Worm (Caenorhabditis elegans): Measurements from ENCODE around the gene asp-13.

Gene asp-13

ce11 chrV:8682719-8683118 lies 39.7 kb upstream of the asp-13 start, which contains the start of gene cln-3.3:
Gene cln-3.3 (plus strand): TSS chrV:8683052.
- TF ChIP-seq pqm-1 (tag; optimal IDR thresholded peaks at IDR 0.05) (peak; percentile 45), nhr-76 (tag; optimal IDR thresholded peaks at IDR 0.05) (no peak), snpc-4 (tag; optimal IDR thresholded peaks at IDR 0.05) (no peak), aly-2 (tag; optimal IDR thresholded peaks at IDR 0.05) (no peak), skn-1 (tag; optimal IDR thresholded peaks at IDR 0.05) (no peak), ceh-9 (tag; optimal IDR thresholded peaks at IDR 0.05) (no peak), egl-5 (tag; optimal IDR thresholded peaks at IDR 0.05) (no peak), unc-39 (tag; optimal IDR thresholded peaks at IDR 0.05) (no peak), fkh-10 (GFP tag; optimal IDR thresholded peaks at IDR 0.05) (no peak), unc-62 (GFP tag; optimal IDR thresholded peaks at IDR 0.05) (no peak), nfya-1 (tag; optimal IDR thresholded peaks at IDR 0.05; ENCODE audit: insufficient read depth) (no peak), R02D3.7 (tag; optimal IDR thresholded peaks at IDR 0.05) (no peak), nhr-12 (tag; optimal IDR thresholded peaks at IDR 0.05) (no peak), ama-1 (optimal IDR thresholded peaks at IDR 0.05) (no peak), tbx-2 (tag; optimal IDR thresholded peaks at IDR 0.05) (no peak), elt-2 (tag; optimal IDR thresholded peaks at IDR 0.05) (peak; percentile 70)

- no peak for TF ChIP-seq nhr-67 (tag; optimal IDR thresholded peaks at IDR 0.05)
- no peak for TF ChIP-seq snpc-4 (tag; optimal IDR thresholded peaks at IDR 0.05)
- TF ChIP-seq nhr-43 (tag; optimal IDR thresholded peaks at IDR 0.05; ENCODE audit: poor library complexity, severe bottlenecking): no peak
- no peak for TF ChIP-seq zag-1 (tag; optimal IDR thresholded peaks at IDR 0.05)
- TF ChIP-seq nhr-11 (tag; optimal IDR thresholded peaks at IDR 0.05): no peak
- TF ChIP-seq ceh-28 (tag; optimal IDR thresholded peaks at IDR 0.05): no peak
These were observed 38.1 kb upstream of the asp-13 start, which contains the start of gene ZC190.2 for ce11 chrV:8681050-8681449. Gene ZC190.2 (plus strand): TSS chrV:8681350.

- TF ChIP-seq fkh-10 (GFP tag; optimal IDR thresholded peaks at IDR 0.05): no peak
- no peak for TF ChIP-seq egl-27 (tag; optimal IDR thresholded peaks at IDR 0.05)
These were observed 34.2 kb upstream of the asp-13 start, which contains the start of gene ZC190.6 for ce11 chrV:8677193-8677592. Gene ZC190.6 (minus strand): TSS chrV:8677293.

DNA sequence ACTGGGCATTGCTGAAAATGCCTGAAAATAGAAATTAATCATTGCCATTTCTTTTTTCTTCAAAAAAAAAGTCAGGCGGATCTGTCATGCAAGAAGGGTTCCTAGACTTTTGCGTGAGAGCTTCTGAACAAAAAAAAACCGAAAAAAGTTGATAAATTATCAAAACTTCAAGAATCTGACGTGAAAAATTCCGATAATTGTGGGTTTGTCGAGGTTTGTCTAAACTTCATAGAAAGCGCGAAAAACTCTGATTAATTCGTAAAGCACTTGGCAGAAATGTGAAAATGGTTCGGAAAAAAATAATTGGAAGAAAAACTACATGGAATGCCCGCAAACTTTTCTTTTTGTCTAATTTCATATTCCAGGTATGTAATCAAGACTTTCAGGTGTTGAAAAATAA lies 30.5 kb upstream of the asp-13 start, which contains the start of gene ZC190.5:
Gene ZC190.5 (minus strand): TSS at position 101 of the 400 bp plus-strand sequence.
- TF ChIP-seq nhr-43 (tag; optimal IDR thresholded peaks at IDR 0.05; ENCODE audit: poor library complexity, severe bottlenecking): no peak
- no peak for TF ChIP-seq ama-1 (optimal IDR thresholded peaks at IDR 0.05)
- no peak for TF ChIP-seq lin-15B (tag; optimal IDR thresholded peaks at IDR 0.05)
- TF ChIP-seq daf-12 (tag; optimal IDR thresholded peaks at IDR 0.05): no peak
- TF ChIP-seq pha-4 (tag; optimal IDR thresholded peaks at IDR 0.05): no peak
- no peak for TF ChIP-seq nhr-237 (tag; optimal IDR thresholded peaks at IDR 0.05)

- peak; percentile 87 for TF ChIP-seq aly-2 (tag; optimal IDR thresholded peaks at IDR 0.05)
- TF ChIP-seq nhr-25 (tag; optimal IDR thresholded peaks at IDR 0.05): no peak
- peak; percentile 5 for TF ChIP-seq R02D3.7 (tag; optimal IDR thresholded peaks at IDR 0.05)
- peak; percentile 29 for TF ChIP-seq nhr-76 (tag; optimal IDR thresholded peaks at IDR 0.05)
- TF ChIP-seq nhr-77 (tag; optimal IDR thresholded peaks at IDR 0.05): peak; percentile 70
These were observed 28.7 kb upstream of the asp-13 start for ce11 chrV:8671568-8672123.

ce11 chrV:8670759-8671158 lies 27.8 kb upstream of the asp-13 start:
- no peak for TF ChIP-seq ceh-16 (tag; optimal IDR thresholded peaks at IDR 0.05)
- no peak for TF ChIP-seq lin-15B (tag; optimal IDR thresholded peaks at IDR 0.05)
- TF ChIP-seq fkh-10 (GFP tag; optimal IDR thresholded peaks at IDR 0.05): no peak
- no peak for TF ChIP-seq snpc-4 (tag; optimal IDR thresholded peaks at IDR 0.05)
- no peak for TF ChIP-seq nhr-12 (tag; optimal IDR thresholded peaks at IDR 0.05)
- no peak for TF ChIP-seq nhr-11 (tag; optimal IDR thresholded peaks at IDR 0.05)
- no peak for TF ChIP-seq ztf-11 (tag; optimal IDR thresholded peaks at IDR 0.05)
- TF ChIP-seq pha-4 (tag; optimal IDR thresholded peaks at IDR 0.05): no peak
- TF ChIP-seq hmg-11 (tag; optimal IDR thresholded peaks at IDR 0.05): no peak
- TF ChIP-seq ceh-28 (tag; optimal IDR thresholded peaks at IDR 0.05): no peak
